Fruit fly (Drosophila melanogaster): ENCODE data around the gene Cbp80.
A peak's percentile ranks its signal among the peaks of the same experiment; 100 is the strongest.

Cbp80 gene

DNA sequence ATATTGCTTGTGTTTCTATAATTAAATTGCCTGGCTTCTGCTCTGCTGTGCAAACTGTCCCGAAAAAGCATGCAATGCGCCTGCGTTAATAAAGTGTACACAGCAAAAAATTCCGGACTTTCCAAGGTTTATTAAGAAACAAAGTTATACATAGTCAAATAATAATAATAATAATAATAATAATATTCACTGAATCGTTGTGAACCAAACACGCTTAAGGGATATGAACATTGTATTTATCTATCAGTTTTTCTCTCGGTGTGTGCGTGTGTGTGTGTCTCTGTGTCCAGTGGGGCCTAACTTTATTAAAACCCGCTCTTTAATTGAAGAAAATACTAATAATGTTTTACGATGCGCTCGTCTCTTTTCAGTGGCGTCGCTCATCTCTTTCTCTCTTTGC, 41.4 kb downstream of the Cbp80 start:
- TF ChIP-seq Eip93F (GFP tag; optimal IDR thresholded peaks at IDR 0.05) (no peak), CG6808 (GFP tag; optimal IDR thresholded peaks at IDR 0.05) (peak; percentile 3), salr (GFP tag; optimal IDR thresholded peaks at IDR 0.05) (peak in 1 of 2 experiments; percentile 7), CG6163 (GFP tag; IDR thresholded peaks at IDR 0.05) (peak; percentile 74), CG8319 (GFP tag; optimal IDR thresholded peaks at IDR 0.05) (no peak), svp (GFP tag) (peak; percentile 42), Ets96B (tag; optimal IDR thresholded peaks at IDR 0.05) (peak; percentile 39), CG11762 (GFP tag; optimal IDR thresholded peaks at IDR 0.05; ENCODE audit: insufficient read depth) (no peak), Hr4 (GFP tag; optimal IDR thresholded peaks at IDR 0.05) (no peak), Hr39 (GFP tag; optimal IDR thresholded peaks at IDR 0.05) (no peak), CG3919 (GFP tag; optimal IDR thresholded peaks at IDR 0.05) (peak; percentile 18), acj6 (GFP tag; optimal IDR thresholded peaks at IDR 0.05) (peak; percentile 28), CG6276 (GFP tag; optimal IDR thresholded peaks at IDR 0.05) (peak; percentile 14), CG15336 (GFP tag; IDR thresholded peaks at IDR 0.05) (peak; percentile 45; the same call in 1 of the 2 replicates), dsx (GFP tag; optimal IDR thresholded peaks at IDR 0.05; ENCODE audit: poor library complexity, severe bottlenecking) (peak; percentile 27), CG34406 (GFP tag; optimal IDR thresholded peaks at IDR 0.05) (peak; percentile 6), CG1621 (tag; optimal IDR thresholded peaks at IDR 0.05) (peak; percentile 14), Lpt (GFP tag; optimal IDR thresholded peaks at IDR 0.05) (peak; percentile 13), OdsH (GFP tag; optimal IDR thresholded peaks at IDR 0.05) (peak; percentile 34), net (GFP tag; optimal IDR thresholded peaks at IDR 0.05) (no peak), CG11294 (GFP tag; IDR thresholded peaks at IDR 0.05) (0 out of 2 replicates have a peak, but pooled peaks have one; percentile 28), CG8632 (GFP tag; optimal IDR thresholded peaks at IDR 0.05) (peak; percentile 20), CG32006 (GFP tag; optimal IDR thresholded peaks at IDR 0.05) (peak; percentile 57), CG3032 (tag; optimal IDR thresholded peaks at IDR 0.05) (peak; percentile 49), CG4318 (GFP tag; optimal IDR thresholded peaks at IDR 0.05) (peak; percentile 26), achi (GFP tag; optimal IDR thresholded peaks at IDR 0.05) (peak; percentile 35), CG16779 (tag; optimal IDR thresholded peaks at IDR 0.05) (no peak), esn (GFP tag; optimal IDR thresholded peaks at IDR 0.05) (peak; percentile 15), ss (GFP tag; optimal IDR thresholded peaks at IDR 0.05) (peak in 1 of 2 experiments; percentile 18), CG6792 (GFP tag; optimal IDR thresholded peaks at IDR 0.05) (peak; percentile 13), CG10669 (GFP tag; optimal IDR thresholded peaks at IDR 0.05) (peak; percentile 49), CG10631 (GFP tag; optimal IDR thresholded peaks at IDR 0.05) (peak; percentile 49), Eip78C (GFP tag) (peak; percentile 66), pdm3 (GFP tag; optimal IDR thresholded peaks at IDR 0.05) (peak; percentile 8), CG11902 (GFP tag; optimal IDR thresholded peaks at IDR 0.05) (no peak), topi (GFP tag; optimal IDR thresholded peaks at IDR 0.05) (no peak), eg (GFP tag; IDR thresholded peaks at IDR 0.05) (peak; percentile 51; the same call in 1 of the 3 replicates)

- TF ChIP-seq CG6163 (GFP tag; IDR thresholded peaks at IDR 0.05): 0 out of 3 replicates have a peak, but pooled peaks have one; percentile 10
- no peak for TF ChIP-seq vri (GFP tag; optimal IDR thresholded peaks at IDR 0.05)
Measured at dm6 chrX:4692963-4693362, 43.1 kb downstream of the Cbp80 start.

DNA sequence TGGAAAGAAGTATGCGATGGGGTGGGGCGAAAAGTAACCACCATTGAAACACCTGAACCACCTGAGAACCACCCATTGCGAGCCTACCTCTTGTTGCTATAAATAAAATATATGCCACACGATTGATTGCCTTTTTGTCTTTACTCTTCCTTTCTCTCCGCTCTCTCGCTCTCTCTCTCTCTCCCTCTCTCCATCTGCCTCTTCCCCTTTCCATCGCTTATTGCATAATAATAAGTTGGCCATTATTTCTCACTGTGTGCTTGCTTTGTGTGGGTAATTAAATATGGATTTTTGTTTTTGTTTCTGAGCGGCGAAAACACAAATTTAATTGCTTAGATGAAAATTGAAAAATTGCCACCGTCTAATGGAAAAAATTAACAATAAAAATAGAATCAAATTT, 44.3 kb downstream of the Cbp80 start:
- TF ChIP-seq Sox102F (GFP tag; optimal IDR thresholded peaks at IDR 0.05): no peak

Data from whole organism, prepupa.